Worm (Caenorhabditis elegans) whole organism, midembryonic: ENCODE measurements around the gene col-173.

Experiments
- flt-1 ChIP-seq: fragments of 200-800 bp; sonication (Bioruptor generic); IDR thresholded peaks from 2 replicates; pipeline ENCODE4 v1.3.6; 2022; ENCODE audit warnings: missing genetic modification characterization, missing compliant biosample characterization
- med-1 ChIP-seq: sonication (generic microtip); optimal IDR thresholded peaks from 2 replicates; lab custom pipeline; 2017; ENCODE audit warnings: missing genetic modification characterization, mild to moderate bottlenecking, missing compliant biosample characterization, antibody characterized with exemption, missing genetic modification reagents; ENCODE audit not compliant: insufficient read depth
- ztf-23 ChIP-seq: fragments of 200-800 bp; sonication (Bioruptor generic); IDR thresholded peaks from 2 replicates; pipeline ENCODE4 v1.3.6; 2022; ENCODE audit warnings: missing genetic modification reagents, missing genetic modification characterization, missing compliant biosample characterization

DNA sequence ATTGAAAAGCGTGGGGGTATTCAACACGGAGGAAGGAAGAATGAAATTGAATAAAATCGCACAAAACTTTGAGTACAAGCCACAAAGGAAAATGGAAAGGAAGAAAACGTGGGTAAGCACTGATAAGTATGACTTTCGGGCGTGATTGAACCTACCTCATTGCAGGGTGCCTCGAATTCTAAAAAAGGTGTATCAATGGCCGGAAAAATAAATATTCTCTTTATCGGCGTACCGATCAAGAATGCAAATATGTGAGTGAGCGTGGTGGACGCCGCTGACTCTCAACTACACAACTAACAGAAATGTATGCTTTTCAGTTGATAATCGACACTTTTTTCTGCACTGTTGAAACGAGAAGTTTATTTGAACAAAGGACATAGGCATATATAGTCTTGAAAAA is 47.1 kb upstream of the col-173 start, which contains the start of gene otpl-3:
- TF ChIP-seq flt-1 (GFP tag; lab: Robert Waterston, UW): no peak
- TF ChIP-seq med-1 (GFP tag; lab: Kevin White, UChicago): no peak
- TF ChIP-seq ztf-23 (GFP tag; lab: Robert Waterston, UW): no peak
